Worm (Caenorhabditis elegans): Measurements from ENCODE around the gene pfd-2.
A peak's percentile ranks its signal among the peaks of the same experiment; 100 is the strongest.

pfd-2 gene

ce11 chrII:4299227-4299703 lies 27.3 kb upstream of the pfd-2 start, which contains the start of gene sco-1 (continued):
- peak; percentile 58; the same call in 1 of the 2 replicates for TF ChIP-seq Y53F4B.3 (GFP tag; IDR thresholded peaks at IDR 0.05)
- peak; percentile 87 for TF ChIP-seq hmg-20 (GFP tag; IDR thresholded peaks at IDR 0.05)
- peak; percentile 61 for TF ChIP-seq zfh-2 (GFP tag; conservative IDR thresholded peaks at IDR 0.05)
- no peak for TF ChIP-seq die-1 (tag; optimal IDR thresholded peaks at IDR 0.05)
- no peak for TF ChIP-seq F52B5.7 (tag; optimal IDR thresholded peaks at IDR 0.05)
- TF ChIP-seq aptf-3 (GFP tag; IDR thresholded peaks at IDR 0.05): no peak
- TF ChIP-seq cebp-2 (GFP tag; IDR thresholded peaks at IDR 0.05): no peak
- peak; percentile 88 for TF ChIP-seq let-526 (GFP tag; IDR thresholded peaks at IDR 0.05)
- TF ChIP-seq cebp-1 (GFP tag; IDR thresholded peaks at IDR 0.05): peak; percentile 70
- peak; percentile 84 for TF ChIP-seq cebp-1 (tag; optimal IDR thresholded peaks at IDR 0.05)
- peak; percentile 75 for TF ChIP-seq ceh-100 (GFP tag; IDR thresholded peaks at IDR 0.05)
- peak; percentile 79 for TF ChIP-seq ekl-4 (GFP tag; IDR thresholded peaks at IDR 0.05)
- TF ChIP-seq K11D2.4 (GFP tag; IDR thresholded peaks at IDR 0.05): peak; percentile 96
- peak; percentile 81 for TF ChIP-seq tlf-1 (GFP tag; optimal IDR thresholded peaks at IDR 0.05)
- TF ChIP-seq nhr-179 (tag; optimal IDR thresholded peaks at IDR 0.05): no peak
- TF ChIP-seq tbp1 (GFP tag; optimal IDR thresholded peaks at IDR 0.05): peak; percentile 71
- TF ChIP-seq T26A5.8 (tag; optimal IDR thresholded peaks at IDR 0.05): no peak
- no peak for TF ChIP-seq ZK185.1 (tag; optimal IDR thresholded peaks at IDR 0.05; ENCODE audit: poor library complexity, severe bottlenecking)
- no peak for TF ChIP-seq F57C9.4 (tag; optimal IDR thresholded peaks at IDR 0.05)
- TF ChIP-seq somi-1 (GFP tag; optimal IDR thresholded peaks at IDR 0.05): peak; percentile 78
- peak; percentile 60 for TF ChIP-seq egrh-3 (GFP tag; IDR thresholded peaks at IDR 0.05)
- TF ChIP-seq B0261.1 (tag; optimal IDR thresholded peaks at IDR 0.05): peak; percentile 21
- TF ChIP-seq egl-44 (GFP tag; IDR thresholded peaks at IDR 0.05): peak; percentile 56; the same call in 1 of the 2 replicates
- peak; percentile 91 for TF ChIP-seq athp-1 (tag; optimal IDR thresholded peaks at IDR 0.05)
- TF ChIP-seq gei-17 (GFP tag; optimal IDR thresholded peaks at IDR 0.05): peak; percentile 56
- TF ChIP-seq bed-1 (GFP tag; IDR thresholded peaks at IDR 0.05): no peak
- peak; percentile 22 for TF ChIP-seq snpc-1.1 (tag; optimal IDR thresholded peaks at IDR 0.05; ENCODE audit: insufficient read depth)
- peak; percentile 24 for TF ChIP-seq F22D6.2 (tag; optimal IDR thresholded peaks at IDR 0.05)
- no peak for TF ChIP-seq ztf-3 (GFP tag; optimal IDR thresholded peaks at IDR 0.05)
- TF ChIP-seq ceh-91 (GFP tag; IDR thresholded peaks at IDR 0.05): peak; percentile 91
- TF ChIP-seq lsl-1 (GFP tag; optimal IDR thresholded peaks at IDR 0.05): peak; percentile 79
- TF ChIP-seq F10E7.11 (tag; optimal IDR thresholded peaks at IDR 0.05): no peak
- TF ChIP-seq ceh-27 (GFP tag; optimal IDR thresholded peaks at IDR 0.05): peak; percentile 98
- peak; percentile 95 for TF ChIP-seq dox-1 (GFP tag; IDR thresholded peaks at IDR 0.05)
- TF ChIP-seq ets-4 (GFP tag; optimal IDR thresholded peaks at IDR 0.05): no peak
- TF ChIP-seq lin-35 (GFP tag; optimal IDR thresholded peaks at IDR 0.05): peak; percentile 19 to 88 (median 28)
- TF ChIP-seq snpc-3.4 (tag; optimal IDR thresholded peaks at IDR 0.05): peak; percentile 73
- TF ChIP-seq sdz-38 (tag; optimal IDR thresholded peaks at IDR 0.05): no peak
- TF ChIP-seq nhr-27 (tag; optimal IDR thresholded peaks at IDR 0.05): no peak
- peak; percentile 84 for TF ChIP-seq ztf-25 (GFP tag; IDR thresholded peaks at IDR 0.05)
- peak; percentile 64 for TF ChIP-seq dpl-1 (GFP tag; optimal IDR thresholded peaks at IDR 0.05)
- TF ChIP-seq lir-1 (GFP tag; conservative IDR thresholded peaks at IDR 0.05): peak; percentile 89
- peak in 1 of 2 experiments; percentile 61 for TF ChIP-seq rec-8 (tag; optimal IDR thresholded peaks at IDR 0.05)
- TF ChIP-seq Y56A3A.18 (GFP tag; IDR thresholded peaks at IDR 0.05): 0 out of 2 replicates have a peak, but pooled peaks have one; percentile 79
- TF ChIP-seq hlh-12 (tag; optimal IDR thresholded peaks at IDR 0.05): no peak
- peak; percentile 78 for TF ChIP-seq snpc-1.3 (tag; optimal IDR thresholded peaks at IDR 0.05; ENCODE audit: insufficient read depth)
- TF ChIP-seq ztf-6 (GFP tag; IDR thresholded peaks at IDR 0.05): peak; percentile 90; the same call in 1 of the 2 replicates
